Worm (Caenorhabditis elegans): Measurements from ENCODE around the gene C14A11.6.

Gene C14A11.6

DNA sequence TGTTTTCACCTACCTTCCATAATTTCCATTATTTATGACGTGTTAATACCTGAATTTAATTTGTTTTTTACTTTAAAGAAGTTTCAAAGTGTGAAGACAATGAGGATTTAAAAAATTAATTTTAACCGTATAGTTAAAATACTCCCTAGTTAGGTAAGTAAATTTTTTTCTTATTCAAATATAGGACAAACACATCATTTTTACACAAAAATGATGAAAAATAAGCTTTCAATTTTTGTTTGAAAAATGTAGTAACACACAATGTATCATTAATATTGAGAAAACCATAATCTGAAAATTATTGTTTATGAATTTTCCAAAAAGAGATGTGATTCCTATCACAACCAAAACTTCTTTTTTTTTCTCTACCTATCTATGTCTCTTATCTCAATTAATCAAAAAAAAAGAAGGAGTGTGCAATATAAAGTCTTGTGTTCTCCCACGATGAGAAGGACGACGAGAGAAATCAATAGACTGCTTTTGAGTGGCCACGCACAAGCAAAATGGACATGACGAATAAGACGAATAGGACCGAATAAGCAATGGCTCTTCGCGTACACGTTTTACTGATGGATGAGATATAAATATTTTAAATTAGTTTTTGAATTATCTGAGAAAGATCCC lies at the start of gene C14A11.6:
Gene C14A11.6, minus strand, starts transcription at position 51 of the 624 bp plus-strand sequence.
- TF ChIP-seq lin-39 (tag; optimal IDR thresholded peaks at IDR 0.05) (no peak), fkh-10 (GFP tag; optimal IDR thresholded peaks at IDR 0.05) (peak; percentile 55), aly-2 (tag; optimal IDR thresholded peaks at IDR 0.05) (no peak), dve-1 (tag; optimal IDR thresholded peaks at IDR 0.05; ENCODE audit: insufficient read depth) (peak; percentile 51), Y105C5A.15 (GFP tag; IDR thresholded peaks at IDR 0.05) (no peak), daf-16 (GFP tag; optimal IDR thresholded peaks at IDR 0.05) (no peak), daf-16 (tag; optimal IDR thresholded peaks at IDR 0.05) (peak; percentile 18), mep-1 (tag; optimal IDR thresholded peaks at IDR 0.05) (peak; percentile 11), spr-1 (tag; optimal IDR thresholded peaks at IDR 0.05) (no peak), unc-39 (tag; optimal IDR thresholded peaks at IDR 0.05) (no peak), D1046.2 (GFP tag; IDR thresholded peaks at IDR 0.05) (no peak), mdl-1 (tag; optimal IDR thresholded peaks at IDR 0.05) (peak in 1 of 2 experiments; percentile 19), dmd-8 (GFP tag; IDR thresholded peaks at IDR 0.05) (no peak), hlh-30 (tag; optimal IDR thresholded peaks at IDR 0.05; ENCODE audit: insufficient read depth) (peak; percentile 63)

DNA sequence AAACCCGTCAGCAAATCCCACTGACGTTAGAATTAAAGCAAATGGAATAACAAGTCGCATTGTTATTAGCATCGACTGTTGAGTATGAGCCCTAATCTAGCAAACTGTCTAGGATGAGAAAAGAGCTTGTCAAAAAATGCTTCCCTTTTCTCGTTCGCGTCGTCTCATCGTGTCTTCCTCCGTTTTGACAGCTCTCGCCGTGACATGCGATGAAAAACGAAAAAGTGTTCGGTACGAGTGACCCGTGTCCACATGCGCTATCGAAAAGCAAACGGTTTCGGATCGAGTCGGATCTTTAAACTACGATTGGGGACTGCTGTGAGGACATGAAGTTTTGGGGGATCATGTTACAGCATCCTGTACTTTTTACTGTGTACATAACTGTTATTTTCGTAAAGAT lies 48.4 kb upstream of the C14A11.6 start, which contains the start of gene comt-1:
Gene comt-1, minus strand, starts transcription at position 101 of the 400 bp plus-strand sequence.
- TF ChIP-seq mxl-3 (GFP tag; optimal IDR thresholded peaks at IDR 0.05), result no peak
- no peak for TF ChIP-seq gei-8 (GFP tag; optimal IDR thresholded peaks at IDR 0.05)
- TF ChIP-seq zip-2 (tag; optimal IDR thresholded peaks at IDR 0.05), result no peak
- TF ChIP-seq set-16 (GFP tag; IDR thresholded peaks at IDR 0.05), result no peak
- no peak for TF ChIP-seq zip-11 (GFP tag; IDR thresholded peaks at IDR 0.05)
- no peak for TF ChIP-seq lin-1 (GFP tag; IDR thresholded peaks at IDR 0.05)
- no peak for TF ChIP-seq nhr-48 (tag; optimal IDR thresholded peaks at IDR 0.05)
- no peak for TF ChIP-seq nhr-11 (tag; optimal IDR thresholded peaks at IDR 0.05)
- TF ChIP-seq madf-5 (GFP tag; IDR thresholded peaks at IDR 0.05), result no peak

ce11 chrX:2858380-2858779 lies 44.4 kb upstream of the C14A11.6 start:
- TF ChIP-seq nhr-11 (tag; optimal IDR thresholded peaks at IDR 0.05), result no peak
- no peak for TF ChIP-seq duxl-1 (tag; optimal IDR thresholded peaks at IDR 0.05; ENCODE audit: poor library complexity)
- no peak for TF ChIP-seq F44E2.7 (GFP tag; IDR thresholded peaks at IDR 0.05)
- TF ChIP-seq ceh-62 (tag; optimal IDR thresholded peaks at IDR 0.05), result no peak
- no peak for TF ChIP-seq hif-1 (tag; optimal IDR thresholded peaks at IDR 0.05)
- TF ChIP-seq lim-7 (GFP tag; IDR thresholded peaks at IDR 0.05), result no peak
- TF ChIP-seq daf-19 (GFP tag; conservative IDR thresholded peaks at IDR 0.05), result no peak
- TF ChIP-seq nhr-28 (tag; optimal IDR thresholded peaks at IDR 0.05), result peak; percentile 14
- TF ChIP-seq dmd-9 (GFP tag; IDR thresholded peaks at IDR 0.05), result no peak
- no peak for TF ChIP-seq hmg-1.1 (GFP tag; IDR thresholded peaks at IDR 0.05)
- TF ChIP-seq mep-1 (tag; optimal IDR thresholded peaks at IDR 0.05), result peak; percentile 28
- TF ChIP-seq ces-1 (GFP tag; optimal IDR thresholded peaks at IDR 0.05), result no peak
- TF ChIP-seq hlh-30 (tag; optimal IDR thresholded peaks at IDR 0.05; ENCODE audit: insufficient read depth), result peak; percentile 82
- TF ChIP-seq gei-8 (GFP tag; optimal IDR thresholded peaks at IDR 0.05), result no peak

DNA sequence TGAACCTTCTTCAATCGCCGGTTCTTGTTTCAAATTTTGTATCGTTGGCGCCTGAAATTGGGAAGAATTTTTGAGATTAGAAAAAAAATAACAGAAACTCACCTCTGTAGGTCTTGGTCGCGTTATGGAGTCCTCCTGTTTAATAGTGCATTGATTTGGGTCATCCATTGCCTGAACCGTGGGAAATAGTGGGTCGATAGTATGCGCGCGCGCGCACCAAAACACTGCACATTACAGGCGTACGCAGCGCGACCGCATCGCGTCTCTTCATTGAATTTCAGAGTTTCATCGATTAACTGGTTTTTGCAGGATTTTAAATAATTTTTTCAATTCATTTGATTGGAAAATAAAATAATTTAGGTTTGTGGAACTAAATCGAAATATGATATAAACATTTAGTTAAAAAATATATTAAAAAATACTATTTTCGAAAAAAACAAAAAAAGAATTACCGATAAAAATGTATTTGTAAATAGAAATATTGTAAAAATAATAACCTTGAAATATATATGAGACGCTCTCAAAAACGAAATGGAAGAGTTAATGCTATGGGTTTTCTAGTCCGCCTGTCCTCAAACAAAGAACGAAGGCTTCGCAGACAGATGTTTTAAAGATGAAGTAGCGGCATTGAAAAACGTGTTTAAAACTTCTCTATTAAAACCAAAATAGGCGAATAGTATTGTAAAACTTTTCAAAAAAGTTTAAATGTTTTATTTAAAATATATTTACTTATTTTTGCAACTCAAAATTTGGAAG lies 43.3 kb upstream of the C14A11.6 start, which contains the start of gene tra-4:
Gene tra-4, minus strand, starts transcription at position 534 of the 756 bp plus-strand sequence.
- TF ChIP-seq arid-1 (GFP tag; conservative IDR thresholded peaks at IDR 0.05) (no peak), unc-130 (GFP tag; optimal IDR thresholded peaks at IDR 0.05) (no peak), F44E2.7 (GFP tag; IDR thresholded peaks at IDR 0.05) (no peak), rbr-2 (tag; optimal IDR thresholded peaks at IDR 0.05) (no peak), nhr-28 (tag; optimal IDR thresholded peaks at IDR 0.05) (peak; percentile 26), tag-97 (GFP tag; IDR thresholded peaks at IDR 0.05) (no peak), fos-1 (tag; optimal IDR thresholded peaks at IDR 0.05) (no peak), pha-4 (GFP tag; IDR thresholded peaks at IDR 0.05) (no peak), pha-4 (tag; optimal IDR thresholded peaks at IDR 0.05) (no peak), daf-19 (GFP tag; conservative IDR thresholded peaks at IDR 0.05) (no peak), jun-1 (tag; optimal IDR thresholded peaks at IDR 0.05) (no peak), aha-1 (tag) (peak; percentile 38), zfp-3 (GFP tag; conservative IDR thresholded peaks at IDR 0.05) (no peak), zip-11 (GFP tag; IDR thresholded peaks at IDR 0.05) (no peak), daf-12 (tag; optimal IDR thresholded peaks at IDR 0.05) (no peak), daf-16 (GFP tag; optimal IDR thresholded peaks at IDR 0.05) (no peak), daf-16 (tag; optimal IDR thresholded peaks at IDR 0.05) (no peak), lsy-2 (tag; optimal IDR thresholded peaks at IDR 0.05) (peak in 1 of 2 experiments; percentile 46)
